Worm (Caenorhabditis elegans): ENCODE data around the gene Y59E9AL.4.

DNA sequence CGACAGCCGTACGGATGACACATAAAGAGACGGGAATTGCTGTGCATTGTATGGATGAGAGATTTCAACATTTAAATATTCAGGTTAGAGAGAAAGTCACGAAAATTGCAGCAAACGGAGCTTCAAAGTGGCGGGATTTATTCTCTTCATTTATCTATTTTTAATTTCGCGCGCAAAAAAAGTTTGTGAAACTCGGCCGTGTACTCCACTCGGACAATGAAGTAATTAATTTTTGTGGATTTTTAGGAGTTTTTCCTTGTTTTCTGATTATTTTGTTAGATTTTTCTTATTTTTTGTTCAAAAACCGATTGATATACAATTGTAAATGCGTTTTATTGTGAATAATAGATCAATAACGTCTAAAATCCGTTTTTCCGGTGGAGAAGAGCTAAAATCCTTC, 26.9 kb downstream of the Y59E9AL.4 start:
- TF ChIP-seq unc-39 (tag; optimal IDR thresholded peaks at IDR 0.05) (no peak), nhr-25 (tag; optimal IDR thresholded peaks at IDR 0.05) (no peak), unc-62 (GFP tag; optimal IDR thresholded peaks at IDR 0.05) (no peak)

All from whole organism, L2 larva.